Fruit fly (Drosophila melanogaster): ENCODE measurements around the gene CG14989.

DNA sequence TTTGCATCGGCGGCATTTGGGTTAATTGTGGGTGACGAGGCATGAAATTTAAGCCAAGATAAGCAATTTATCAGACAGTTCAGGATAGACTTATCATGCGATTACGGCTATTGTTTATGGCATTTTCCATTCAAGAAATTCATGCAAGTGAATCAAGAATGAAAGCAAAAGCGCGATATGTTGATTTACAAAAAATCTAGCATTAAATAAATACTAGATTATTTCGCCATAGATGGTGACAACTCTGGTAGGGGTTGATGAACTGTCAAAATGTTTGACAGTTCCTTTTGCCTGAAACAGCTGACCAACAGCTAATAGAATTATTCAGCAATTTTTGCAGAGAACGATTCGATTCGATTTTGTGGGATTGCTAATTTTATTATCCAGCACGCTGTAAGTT is 18.3 kb upstream of the CG14989 start, which contains the start of gene CG32259:
- no peak for TF ChIP-seq CG8478 (optimal IDR thresholded peaks at IDR 0.05)
- no peak for TF ChIP-seq CTCF (optimal IDR thresholded peaks at IDR 0.05)

Data from S2 (cell line).